Worm (Caenorhabditis elegans): ENCODE data around the gene ZK971.1.

ZK971.1 gene

DNA sequence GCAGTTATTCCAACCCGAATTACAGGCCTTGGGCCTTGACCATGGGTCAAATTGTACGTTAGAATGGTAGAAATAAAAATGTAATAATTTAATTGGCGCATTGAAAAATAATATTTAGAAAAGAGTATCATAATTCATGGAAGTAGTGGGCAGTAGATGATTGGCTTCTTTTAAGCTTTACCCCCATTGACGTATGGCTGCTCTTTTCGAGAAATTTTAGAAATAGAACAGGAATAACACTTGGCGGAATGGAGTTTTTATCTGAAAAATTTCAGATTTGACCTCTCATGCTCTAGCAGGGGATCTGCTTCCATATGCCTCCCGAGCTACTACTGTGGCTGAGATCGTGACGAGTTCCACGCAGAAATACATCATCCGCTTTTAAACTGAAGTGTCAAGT, 29.3 kb upstream of the ZK971.1 start, which contains the start of gene gcy-4:
Gene gcy-4, minus strand, starts transcription at position 101 of the 400 bp plus-strand sequence.
- no peak for TF ChIP-seq zim-3 (tag; optimal IDR thresholded peaks at IDR 0.05)
- no peak for TF ChIP-seq cebp-1 (GFP tag; IDR thresholded peaks at IDR 0.05)
- TF ChIP-seq cebp-1 (tag; optimal IDR thresholded peaks at IDR 0.05) = no peak
- TF ChIP-seq akir-1 (GFP tag; optimal IDR thresholded peaks at IDR 0.05) = no peak
- TF ChIP-seq lag-1 (GFP tag; IDR thresholded peaks at IDR 0.05) = no peak

DNA sequence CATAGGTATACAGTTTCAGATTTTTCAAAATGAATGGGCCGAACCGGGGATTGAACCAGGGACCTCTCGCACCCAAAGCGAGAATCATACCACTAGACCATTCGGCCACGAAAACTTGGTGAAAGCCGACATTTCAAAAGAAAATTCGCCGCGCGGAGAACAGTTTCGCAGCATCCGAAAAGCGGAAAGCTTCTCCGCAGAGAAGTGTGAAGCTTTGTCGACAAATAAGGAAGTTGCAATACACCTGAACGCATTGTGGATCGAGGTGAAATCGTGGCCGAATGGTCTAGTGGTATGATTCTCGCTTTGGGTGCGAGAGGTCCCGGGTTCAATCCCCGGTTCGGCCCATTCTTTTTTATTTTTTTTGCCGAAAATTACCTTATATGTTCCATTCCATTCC, 25.3 kb upstream of the ZK971.1 start:
- TF ChIP-seq pbrm-1 (GFP tag; IDR thresholded peaks at IDR 0.05) (peak; percentile 51; the same call in 1 of the 2 replicates), ztf-26 (tag; optimal IDR thresholded peaks at IDR 0.05) (peak; percentile 21), hmg-1.2 (GFP tag; IDR thresholded peaks at IDR 0.05) (peak; percentile 47), madf-6 (GFP tag; IDR thresholded peaks at IDR 0.05) (peak; percentile 31; the same call in 1 of the 2 replicates), lin-26 (GFP tag; IDR thresholded peaks at IDR 0.05) (peak; percentile 69; the same call in 1 of the 2 replicates), die-1 (tag; optimal IDR thresholded peaks at IDR 0.05) (peak; percentile 19), dox-1 (GFP tag; IDR thresholded peaks at IDR 0.05) (0 out of 2 replicates have a peak, but pooled peaks have one; percentile 52), D2030.7 (GFP tag; IDR thresholded peaks at IDR 0.05) (peak; percentile 57; the same call in 1 of the 2 replicates), ztf-28 (GFP tag; IDR thresholded peaks at IDR 0.05) (0 out of 2 replicates have a peak, but pooled peaks have one; percentile 16), B0261.1 (tag; optimal IDR thresholded peaks at IDR 0.05) (peak; percentile 61), rpc-1 (optimal IDR thresholded peaks at IDR 0.05) (peak; percentile 52), rpc-1 (tag; optimal IDR thresholded peaks at IDR 0.05) (peak; percentile 74), tbp1 (GFP tag; optimal IDR thresholded peaks at IDR 0.05) (peak; percentile 85)

DNA sequence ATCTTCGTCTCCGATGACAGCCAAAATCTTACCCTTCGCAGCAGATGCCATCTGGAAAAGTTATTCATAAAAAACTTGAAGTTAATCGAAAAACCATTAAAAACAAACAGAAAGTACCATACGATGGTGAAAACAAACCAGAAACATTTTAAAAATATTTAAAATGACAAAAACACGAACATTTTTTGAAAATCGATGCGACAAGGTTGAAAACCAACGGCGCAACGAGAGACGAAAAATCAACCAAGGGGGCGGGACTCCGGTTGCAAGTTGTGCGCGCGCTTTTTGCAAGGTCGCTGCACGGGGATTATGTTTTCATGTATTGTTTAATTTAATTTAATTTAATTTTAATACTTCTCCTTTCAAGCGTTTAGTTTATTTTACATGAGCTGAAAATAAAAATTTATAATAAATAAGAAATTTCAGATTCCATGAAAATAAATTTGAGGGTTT, 24.2 kb upstream of the ZK971.1 start, which contains the start of gene vha-9:
Gene vha-9, minus strand, starts transcription at position 51 of the 453 bp plus-strand sequence.
- TF ChIP-seq T07F8.4 (tag; optimal IDR thresholded peaks at IDR 0.05) (no peak), aptf-2 (GFP tag; conservative IDR thresholded peaks at IDR 0.05) (no peak), hlh-12 (tag; optimal IDR thresholded peaks at IDR 0.05) (no peak), nhr-80 (tag; optimal IDR thresholded peaks at IDR 0.05) (peak; percentile 32), let-607 (tag; optimal IDR thresholded peaks at IDR 0.05) (no peak), F52B5.7 (tag; optimal IDR thresholded peaks at IDR 0.05) (no peak), tbx-9 (tag; optimal IDR thresholded peaks at IDR 0.05; ENCODE audit: borderline replicate concordance) (no peak), ceh-100 (GFP tag; IDR thresholded peaks at IDR 0.05) (peak; percentile 70), Y67H2A.10 (GFP tag; conservative IDR thresholded peaks at IDR 0.05) (no peak), ceh-79 (tag; optimal IDR thresholded peaks at IDR 0.05) (no peak), madf-8 (GFP tag; conservative IDR thresholded peaks at IDR 0.05) (no peak), lin-35 (GFP tag; optimal IDR thresholded peaks at IDR 0.05) (peak in 1 of 3 experiments; percentile 26), athp-1 (tag; optimal IDR thresholded peaks at IDR 0.05) (no peak), tbp1 (GFP tag; optimal IDR thresholded peaks at IDR 0.05) (peak; percentile 61), nhr-120 (GFP tag; IDR thresholded peaks at IDR 0.05) (no peak), nfya-1 (tag; optimal IDR thresholded peaks at IDR 0.05; ENCODE audit: borderline replicate concordance, insufficient read depth) (no peak), F23B12.7 (tag; optimal IDR thresholded peaks at IDR 0.05; ENCODE audit: insufficient read depth) (peak; percentile 69), nfyb-1 (GFP tag; IDR thresholded peaks at IDR 0.05) (peak; percentile 46; the same call in 1 of the 2 replicates), Y95B8A.8 (GFP tag; IDR thresholded peaks at IDR 0.05) (no peak), hmg-1.2 (GFP tag; IDR thresholded peaks at IDR 0.05) (no peak), ztf-3 (GFP tag; optimal IDR thresholded peaks at IDR 0.05) (no peak), ceh-58 (GFP tag; IDR thresholded peaks at IDR 0.05) (no peak), madf-3 (GFP tag; IDR thresholded peaks at IDR 0.05) (no peak), T26A5.8 (tag; optimal IDR thresholded peaks at IDR 0.05) (no peak), snpc-1.3 (tag; optimal IDR thresholded peaks at IDR 0.05; ENCODE audit: insufficient read depth) (peak; percentile 72), B0035.1 (tag; optimal IDR thresholded peaks at IDR 0.05) (no peak), lsy-27 (tag; optimal IDR thresholded peaks at IDR 0.05; ENCODE audit: borderline replicate concordance, insufficient read depth) (no peak), tlf-1 (GFP tag; optimal IDR thresholded peaks at IDR 0.05) (peak; percentile 19), Y53F4B.3 (GFP tag; IDR thresholded peaks at IDR 0.05) (no peak), hlh-26 (GFP tag; conservative IDR thresholded peaks at IDR 0.05) (no peak)
